Worm (Caenorhabditis elegans) whole organism, early embryonic: ENCODE results near the gene W04G3.10.

ENCODE experiments used
- B0310.2 ChIP-seq: sonication (generic microtip); optimal IDR thresholded peaks from 2 replicates; lab custom pipeline; 2016; ENCODE audit warnings: mild to moderate bottlenecking, missing genetic modification characterization, missing compliant biosample characterization
- flt-1 ChIP-seq: fragments of 200-800 bp; sonication (Bioruptor generic); IDR thresholded peaks from 2 replicates; pipeline ENCODE4 v1.3.6; 2022; ENCODE audit warnings: missing genetic modification characterization, missing compliant biosample characterization

DNA sequence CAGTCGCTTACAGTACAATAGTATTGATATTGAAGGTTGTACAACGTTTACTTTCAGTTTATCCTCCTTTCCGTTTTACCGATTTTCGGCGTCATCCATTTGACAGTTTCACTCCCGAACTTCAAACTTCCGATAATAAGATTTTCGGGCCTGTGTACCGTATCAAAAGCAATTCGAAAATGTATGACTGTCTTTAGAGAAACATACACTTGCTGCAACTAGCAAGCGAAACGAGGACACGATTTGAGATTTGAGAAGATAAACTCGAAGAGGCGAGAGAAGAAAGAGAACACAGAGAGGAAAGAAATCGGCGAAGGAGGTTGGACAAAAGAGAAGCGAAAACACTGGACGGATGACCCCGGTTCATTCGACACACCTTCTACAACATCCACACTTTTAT, 16.1 kb downstream of the W04G3.10 start, which contains the start of gene lpr-5:
- TF ChIP-seq flt-1 (GFP tag; lab: Robert Waterston, UW): no peak
- TF ChIP-seq B0310.2 (tag; lab: Kevin White, UChicago): no peak
